Fruit fly (Drosophila melanogaster): ENCODE measurements around the gene CG3857.

CG3857 gene

dm6 chrX:1889926-1890325 lies 49.9 kb downstream of the CG3857 start, which contains the start of the genes trr and mRpL16 (continued):
- TF ChIP-seq CrebB (tag; optimal IDR thresholded peaks at IDR 0.05) = peak; percentile 2
- TF ChIP-seq CG9437 (GFP tag; optimal IDR thresholded peaks at IDR 0.05) = no peak
- TF ChIP-seq Neu2 (GFP tag; optimal IDR thresholded peaks at IDR 0.05; ENCODE audit: borderline replicate concordance) = no peak
- TF ChIP-seq CG9609 (GFP tag; optimal IDR thresholded peaks at IDR 0.05) = peak; percentile 22
- peak; percentile 86 for TF ChIP-seq YL-1 (GFP tag; optimal IDR thresholded peaks at IDR 0.05)
- no peak for TF ChIP-seq CG10431 (GFP tag; optimal IDR thresholded peaks at IDR 0.05)
- no peak for TF ChIP-seq wor (GFP tag; IDR thresholded peaks at IDR 0.05)
- TF ChIP-seq Vsx1 (GFP tag; optimal IDR thresholded peaks at IDR 0.05) = no peak
- no peak for TF ChIP-seq fd64A (GFP tag; optimal IDR thresholded peaks at IDR 0.05)
- TF ChIP-seq CG2889 (GFP tag; IDR thresholded peaks at IDR 0.05) = no peak
- TF ChIP-seq CG14860 (GFP tag; IDR thresholded peaks at IDR 0.05; ENCODE audit: partially characterized antibody) = peak; percentile 28; the same call in 1 of the 3 replicates
- TF ChIP-seq CG11398 (GFP tag; optimal IDR thresholded peaks at IDR 0.05) = peak; percentile 27
- peak; percentile 80 for TF ChIP-seq Sry-δ (GFP tag; optimal IDR thresholded peaks at IDR 0.05)
- peak; percentile 39; the same call in 1 of the 2 replicates for TF ChIP-seq Ptx1 (GFP tag; IDR thresholded peaks at IDR 0.05)
- TF ChIP-seq schlank (tag; optimal IDR thresholded peaks at IDR 0.05) = no peak
- TF ChIP-seq CG33557 (GFP tag; optimal IDR thresholded peaks at IDR 0.05) = no peak
- no peak for TF ChIP-seq stc (GFP tag; IDR thresholded peaks at IDR 0.05)
- peak; percentile 34 for TF ChIP-seq Dip3 (GFP tag; optimal IDR thresholded peaks at IDR 0.05)
- peak in 1 of 2 experiments; percentile 24 for TF ChIP-seq crp (GFP tag; optimal IDR thresholded peaks at IDR 0.05)
- no peak for TF ChIP-seq Atf-2 (GFP tag; optimal IDR thresholded peaks at IDR 0.05)
- TF ChIP-seq inv (GFP tag; IDR thresholded peaks at IDR 0.05; ENCODE audit: partially characterized antibody) = peak; percentile 58
- TF ChIP-seq HHEX (GFP tag; optimal IDR thresholded peaks at IDR 0.05) = no peak
- TF ChIP-seq CG6689 (GFP tag; IDR thresholded peaks at IDR 0.05) = 0 out of 2 replicates have a peak, but pooled peaks have one; percentile 36
- no peak for TF ChIP-seq CG3995 (GFP tag; optimal IDR thresholded peaks at IDR 0.05)
- TF ChIP-seq fu2 (GFP tag; optimal IDR thresholded peaks at IDR 0.05) = no peak
- TF ChIP-seq CG16813 (GFP tag; IDR thresholded peaks at IDR 0.05; ENCODE audit: partially characterized antibody) = peak; percentile 80
- no peak for TF ChIP-seq CG8478 (optimal IDR thresholded peaks at IDR 0.05)
- no peak for TF ChIP-seq sqz (GFP tag; optimal IDR thresholded peaks at IDR 0.05)
- TF ChIP-seq CG8944 (GFP tag; optimal IDR thresholded peaks at IDR 0.05) = no peak
- TF ChIP-seq CG15696 (tag; optimal IDR thresholded peaks at IDR 0.05) = peak; percentile 44
- no peak for TF ChIP-seq CG12769 (tag; optimal IDR thresholded peaks at IDR 0.05)
- TF ChIP-seq CG31388 (GFP tag; optimal IDR thresholded peaks at IDR 0.05) = no peak
- TF ChIP-seq Hand (GFP tag; optimal IDR thresholded peaks at IDR 0.05) = no peak
- no peak for TF ChIP-seq disco-r (GFP tag; optimal IDR thresholded peaks at IDR 0.05)
- TF ChIP-seq Camta (GFP tag; optimal IDR thresholded peaks at IDR 0.05) = no peak
- no peak for TF ChIP-seq vfl (GFP tag; optimal IDR thresholded peaks at IDR 0.05)
- TF ChIP-seq dmrt99B (tag; optimal IDR thresholded peaks at IDR 0.05) = no peak
- peak; percentile 44; the same call in 1 of the 2 replicates for TF ChIP-seq CG9215 (GFP tag; IDR thresholded peaks at IDR 0.05)
- peak; percentile 86 for TF ChIP-seq Dll (GFP tag; IDR thresholded peaks at IDR 0.05; ENCODE audit: partially characterized antibody)
- TF ChIP-seq run (tag; optimal IDR thresholded peaks at IDR 0.05) = no peak
- no peak for TF ChIP-seq CG18764 (GFP tag; optimal IDR thresholded peaks at IDR 0.05)
- TF ChIP-seq org-1 (GFP tag; optimal IDR thresholded peaks at IDR 0.05) = no peak
- TF ChIP-seq CG10462 (GFP tag; optimal IDR thresholded peaks at IDR 0.05) = no peak
- no peak for TF ChIP-seq CG31365 (tag; optimal IDR thresholded peaks at IDR 0.05)
- 0 out of 2 replicates have a peak, but pooled peaks have one; percentile 16 for TF ChIP-seq CG31224 (GFP tag; IDR thresholded peaks at IDR 0.05)
- TF ChIP-seq CG13123 (GFP tag; optimal IDR thresholded peaks at IDR 0.05) = no peak
- TF ChIP-seq ranshi (GFP tag; IDR thresholded peaks at IDR 0.05) = 0 out of 2 replicates have a peak, but pooled peaks have one; percentile 11
- peak; percentile 6 for TF ChIP-seq CG12942 (GFP tag; optimal IDR thresholded peaks at IDR 0.05)
- TF ChIP-seq Abd-B (GFP tag; optimal IDR thresholded peaks at IDR 0.05) = peak; percentile 64
- TF ChIP-seq eve (GFP tag; optimal IDR thresholded peaks at IDR 0.05) = no peak
- TF ChIP-seq Atf6 (GFP tag; IDR thresholded peaks at IDR 0.05) = no peak

Data from whole organism, embryonic.